Worm (Caenorhabditis elegans) whole organism, mixed stage, embryonic: ENCODE results near the gene srh-59.

ENCODE experiments used
- M03D4.4 ChIP-seq: sonication (generic microtip); optimal IDR thresholded peaks from 2 replicates; lab custom pipeline; 2017; ENCODE audit warnings: mild to moderate bottlenecking, missing genetic modification characterization, missing compliant biosample characterization
- bed-3 ChIP-seq: fragments of 200-800 bp; sonication (Bioruptor generic); optimal IDR thresholded peaks from 3 replicates; lab custom pipeline; 2018; ENCODE audit warnings: mild to moderate bottlenecking, missing genetic modification characterization, moderate library complexity, missing compliant biosample characterization
- ceh-43 ChIP-seq: fragments of 200-800 bp; sonication (Bioruptor generic); optimal IDR thresholded peaks from 2 replicates; lab custom pipeline; 2018; ENCODE audit warnings: mild to moderate bottlenecking, missing genetic modification characterization, moderate library complexity, missing compliant biosample characterization
- ceh-83 ChIP-seq: fragments of 200-800 bp; sonication (Bioruptor generic); optimal IDR thresholded peaks from 2 replicates; lab custom pipeline; 2018; ENCODE audit warnings: mild to moderate bottlenecking, missing genetic modification characterization, missing compliant biosample characterization
- ces-1 ChIP-seq: fragments of 150-350 bp; optimal IDR thresholded peaks from 2 replicates; lab custom pipeline; 2014; ENCODE audit warnings: missing biosample characterization, missing genetic modification reagents, missing genetic modification characterization
- cnd-1 ChIP-seq: fragments of 200-800 bp; sonication (Bioruptor generic); optimal IDR thresholded peaks from 2 replicates; lab custom pipeline; 2018; ENCODE audit warnings: mild to moderate bottlenecking, missing genetic modification characterization, missing compliant biosample characterization
- drap-1 ChIP-seq: fragments of 200-800 bp; sonication (Bioruptor generic); optimal IDR thresholded peaks from 3 replicates; lab custom pipeline; 2018; ENCODE audit warnings: mild to moderate bottlenecking, missing genetic modification characterization, missing compliant biosample characterization
- elt-1 ChIP-seq: sonication (generic microtip); optimal IDR thresholded peaks from 2 replicates; lab custom pipeline; 2017; ENCODE audit warnings: missing genetic modification characterization, mild to moderate bottlenecking, missing compliant biosample characterization, antibody characterized with exemption, moderate library complexity, borderline replicate concordance; ENCODE audit not compliant: insufficient read depth
- elt-3 ChIP-seq: fragments of 150-350 bp; optimal IDR thresholded peaks from 2 replicates; lab custom pipeline; 2014; ENCODE audit warnings: missing biosample characterization, missing genetic modification characterization
- ham-2 ChIP-seq: fragments of 200-800 bp; sonication (Bioruptor generic); optimal IDR thresholded peaks from 2 replicates; lab custom pipeline; 2018; ENCODE audit warnings: mild to moderate bottlenecking, missing genetic modification characterization, missing compliant biosample characterization
- hlh-1 ChIP-seq: fragments of 150-350 bp; optimal IDR thresholded peaks from 2 replicates; lab custom pipeline; 2014; ENCODE audit warnings: missing biosample characterization, missing genetic modification reagents, missing genetic modification characterization
- lin-13 ChIP-seq: fragments of 150-350 bp; optimal IDR thresholded peaks from 2 replicates; lab custom pipeline; 2014; ENCODE audit warnings: missing biosample characterization, missing genetic modification characterization
- lin-32 ChIP-seq: fragments of 200-800 bp; sonication (Bioruptor generic); optimal IDR thresholded peaks from 2 replicates; lab custom pipeline; 2018; ENCODE audit warnings: mild to moderate bottlenecking, missing genetic modification characterization, missing compliant biosample characterization
- mab-5 ChIP-seq: fragments of 150-350 bp; optimal IDR thresholded peaks from 2 replicates; lab custom pipeline; 2014; ENCODE audit warnings: missing biosample characterization, missing genetic modification characterization
- nhr-12 ChIP-seq: fragments of 150-350 bp; optimal IDR thresholded peaks from 2 replicates; lab custom pipeline; 2014; ENCODE audit warnings: missing biosample characterization, missing genetic modification characterization
- nhr-2 ChIP-seq: fragments of 150-350 bp; optimal IDR thresholded peaks from 2 replicates; lab custom pipeline; 2014; ENCODE audit warnings: missing biosample characterization, missing genetic modification characterization
- nhr-237 ChIP-seq: fragments of 150-350 bp; optimal IDR thresholded peaks from 2 replicates; lab custom pipeline; 2014; ENCODE audit warnings: missing biosample characterization, missing genetic modification characterization
- nhr-28 ChIP-seq: fragments of 150-350 bp; optimal IDR thresholded peaks from 2 replicates; lab custom pipeline; 2014; ENCODE audit warnings: missing biosample characterization, missing genetic modification characterization
- pha-4 ChIP-seq: fragments of 150-350 bp; optimal IDR thresholded peaks from 2 replicates; lab custom pipeline; 2018; ENCODE audit warnings: missing biosample characterization, missing genetic modification reagents, missing genetic modification characterization
- sem-2 ChIP-seq: fragments of 200-800 bp; sonication (Bioruptor generic); optimal IDR thresholded peaks from 2 replicates; lab custom pipeline; 2018; ENCODE audit warnings: mild to moderate bottlenecking, missing genetic modification characterization, missing compliant biosample characterization
- snpc-4 ChIP-seq: fragments of 150-350 bp; optimal IDR thresholded peaks from 2 replicates; lab custom pipeline; 2014; ENCODE audit warnings: missing biosample characterization, missing genetic modification characterization
- sptf-1 ChIP-seq: sonication (generic microtip); optimal IDR thresholded peaks from 2 replicates; lab custom pipeline; 2017; ENCODE audit warnings: mild to moderate bottlenecking, missing genetic modification characterization, moderate library complexity, missing compliant biosample characterization
- unc-120 ChIP-seq: sonication (generic microtip); optimal IDR thresholded peaks from 2 replicates; lab custom pipeline; 2017; ENCODE audit warnings: missing genetic modification characterization, missing compliant biosample characterization; ENCODE audit not compliant: poor library complexity, severe bottlenecking
- unc-39 ChIP-seq: fragments of 150-350 bp; optimal IDR thresholded peaks from 2 replicates; lab custom pipeline; 2014; ENCODE audit warnings: missing biosample characterization, missing genetic modification characterization
- unc-62 ChIP-seq: fragments of 150-350 bp; optimal IDR thresholded peaks from 2 replicates; lab custom pipeline; 2014; ENCODE audit warnings: missing biosample characterization, missing genetic modification reagents, missing genetic modification characterization
- zip-8 ChIP-seq: fragments of 150-350 bp; optimal IDR thresholded peaks from 2 replicates; lab custom pipeline; 2014; ENCODE audit warnings: missing biosample characterization, missing genetic modification characterization
- ztf-11 ChIP-seq: fragments of 150-350 bp; optimal IDR thresholded peaks from 2 replicates; lab custom pipeline; 2014; ENCODE audit warnings: missing biosample characterization, missing genetic modification characterization

srh-59 gene

ce11 chrII:3583402-3583801 is 1.6 kb downstream of the srh-59 start, which contains the start of gene srh-60:
TSS of gene srh-60 (plus strand) at chrII:3583702.
- TF ChIP-seq elt-1 (tag; lab: Kevin White, UChicago): no peak
- no peak for TF ChIP-seq snpc-4 (tag; lab: Kevin White, UChicago)
- no peak for TF ChIP-seq nhr-12
- TF ChIP-seq ceh-83 (GFP tag; lab: Kevin White, UChicago): no peak
- TF ChIP-seq unc-39 (tag; lab: Kevin White, UChicago): no peak
- no peak for TF ChIP-seq elt-3 (tag; lab: Kevin White, UChicago)
- TF ChIP-seq ceh-43 (GFP tag; lab: Kevin White, UChicago): no peak
- TF ChIP-seq pha-4 (tag; lab: Kevin White, UChicago): no peak

- TF ChIP-seq elt-1 (tag; lab: Kevin White, UChicago) (no peak), bed-3 (GFP tag; lab: Kevin White, UChicago) (no peak), unc-120 (tag; lab: Kevin White, UChicago) (no peak), nhr-12 (no peak), pha-4 (tag; lab: Kevin White, UChicago) (no peak), nhr-2 (no peak), sptf-1 (no peak), lin-13 (tag; lab: Kevin White, UChicago) (no peak), drap-1 (GFP tag; lab: Kevin White, UChicago) (no peak), cnd-1 (no peak), ceh-43 (GFP tag; lab: Kevin White, UChicago) (no peak), elt-3 (tag; lab: Kevin White, UChicago) (no peak), mab-5 (no peak), sem-2 (GFP tag; lab: Kevin White, UChicago) (no peak), ham-2 (no peak), nhr-237 (tag; lab: Kevin White, UChicago) (no peak), unc-39 (tag; lab: Kevin White, UChicago) (no peak), lin-32 (GFP tag; lab: Kevin White, UChicago) (no peak)
Measured at ce11 chrII:3595339-3595738, 13.5 kb downstream of the srh-59 start, which contains the start of gene Y49F6A.12. TSS of gene Y49F6A.12 (plus strand) at chrII:3595639.

ce11 chrII:3598721-3599120 is 16.9 kb downstream of the srh-59 start, which contains the start of gene Y49F6A.11:
TSS of gene Y49F6A.11 (minus strand) at chrII:3598821.
- TF ChIP-seq lin-32 (GFP tag; lab: Kevin White, UChicago) (no peak), nhr-28 (no peak), unc-120 (tag; lab: Kevin White, UChicago) (no peak), ztf-11 (tag; lab: Kevin White, UChicago) (no peak), nhr-237 (tag; lab: Kevin White, UChicago) (no peak), cnd-1 (no peak), elt-1 (tag; lab: Kevin White, UChicago) (no peak), unc-62 (GFP tag; lab: Kevin White, UChicago) (no peak), drap-1 (GFP tag; lab: Kevin White, UChicago) (no peak), ces-1 (GFP tag; lab: Kevin White, UChicago) (no peak)

DNA sequence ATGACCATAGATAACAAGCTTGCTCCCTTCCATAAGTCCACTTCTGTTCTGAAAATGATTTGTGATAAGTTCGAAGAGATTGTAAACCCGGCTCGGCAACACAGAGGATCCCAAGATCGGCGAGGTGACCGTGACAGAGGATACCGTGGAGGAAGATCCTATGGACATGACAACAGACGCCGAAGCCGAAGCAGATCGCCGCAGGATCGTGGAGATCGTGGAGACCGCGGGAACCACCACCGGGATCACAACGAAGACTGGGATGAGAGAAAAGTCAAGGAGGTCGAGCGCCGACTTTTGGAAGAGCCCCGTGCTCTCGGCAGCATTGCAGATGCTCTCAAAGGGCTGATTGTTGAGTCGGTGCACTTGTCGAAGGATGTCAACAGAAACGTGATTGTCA is 22.7 kb downstream of the srh-59 start:
- no peak for TF ChIP-seq ham-2
- TF ChIP-seq zip-8 (tag; lab: Kevin White, UChicago): no peak
- TF ChIP-seq unc-120 (tag; lab: Kevin White, UChicago): no peak

- no peak for TF ChIP-seq ceh-83 (GFP tag; lab: Kevin White, UChicago)
- TF ChIP-seq nhr-237 (tag; lab: Kevin White, UChicago): no peak
- TF ChIP-seq nhr-2: no peak
- TF ChIP-seq lin-13 (tag; lab: Kevin White, UChicago): no peak
- no peak for TF ChIP-seq mab-5
- no peak for TF ChIP-seq hlh-1 (tag; lab: Kevin White, UChicago)
- TF ChIP-seq M03D4.4 (tag; lab: Kevin White, UChicago): no peak
- TF ChIP-seq ham-2: no peak
- no peak for TF ChIP-seq elt-1 (tag; lab: Kevin White, UChicago)
Measured at ce11 chrII:3609764-3610163, 27.9 kb downstream of the srh-59 start, which contains the start of gene Y49F6A.5. TSS of gene Y49F6A.5 (minus strand) at chrII:3609864.

DNA sequence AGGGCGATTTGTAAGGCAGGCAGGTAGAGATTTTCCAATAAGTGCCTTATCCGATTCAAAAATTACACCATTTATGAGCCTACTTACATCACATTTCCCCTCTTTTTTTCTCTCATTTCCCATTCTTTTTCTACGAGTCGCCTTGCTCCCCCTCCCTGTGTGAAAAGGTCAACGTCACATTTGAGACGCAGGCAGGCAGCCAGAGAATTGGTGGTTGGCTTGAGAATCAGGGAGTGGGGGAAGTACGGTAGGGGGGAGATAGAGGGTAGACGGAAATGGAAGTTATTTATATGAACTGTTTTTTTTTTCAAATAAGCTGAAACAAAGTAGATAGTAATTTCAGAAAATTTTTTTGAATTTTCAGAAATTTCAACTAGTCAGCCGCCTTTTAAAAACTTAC is 34.8 kb downstream of the srh-59 start:
- TF ChIP-seq sptf-1: peak; percentile 31
- TF ChIP-seq nhr-2: no peak
